Worm (Caenorhabditis elegans) whole organism, young adult: ENCODE measurements around the gene H38K22.6.

Source experiments
- F23B12.7 ChIP-seq: sonication (generic microtip); optimal IDR thresholded peaks from 2 replicates; lab custom pipeline; 2017; ENCODE audit warnings: missing genetic modification characterization, mild to moderate bottlenecking, missing compliant biosample characterization, antibody characterized with exemption, moderate library complexity; ENCODE audit not compliant: insufficient read depth
- F57A8.1 ChIP-seq: fragments of 200-800 bp; sonication (Bioruptor generic); optimal IDR thresholded peaks from 2 replicates; lab custom pipeline; 2018; ENCODE audit warnings: mild to moderate bottlenecking, missing genetic modification characterization, moderate library complexity, missing compliant biosample characterization

DNA sequence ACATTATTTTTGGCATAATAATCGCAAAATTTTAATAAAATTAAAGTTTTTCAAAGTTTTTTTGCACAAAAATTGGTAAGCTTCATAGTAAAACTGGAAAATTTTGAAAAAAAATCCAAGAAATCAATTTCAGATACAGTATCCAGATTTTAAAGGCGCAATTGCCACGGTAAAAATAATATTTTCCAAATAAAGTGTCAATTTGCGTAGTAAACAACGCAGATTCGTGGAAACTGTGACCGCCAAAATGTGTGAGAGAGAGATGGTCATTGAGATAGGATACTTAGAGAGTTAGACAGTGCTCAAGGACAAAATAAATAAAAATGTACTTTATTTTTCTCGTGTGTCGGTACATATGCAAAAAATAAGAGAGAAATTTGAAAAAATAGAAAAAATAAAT, 17.4 kb upstream of the H38K22.6 start:
- no peak for TF ChIP-seq F57A8.1 (GFP tag; lab: Kevin White, UChicago)
- TF ChIP-seq F23B12.7 (tag; lab: Kevin White, UChicago) = no peak
